Worm (Caenorhabditis elegans) whole organism, L4 larva: Measurements from ENCODE around the gene pmk-3.

Experiments used
- F26F4.8 ChIP-seq: fragments of 200-800 bp; sonication (Bioruptor generic); conservative IDR thresholded peaks from 2 replicates; pipeline ENCODE4 v1.3.6; 2022; ENCODE audit warnings: missing genetic modification characterization, missing compliant biosample characterization
- F37D6.2 ChIP-seq: sonication (generic microtip); optimal IDR thresholded peaks from 2 replicates; lab custom pipeline; 2016; ENCODE audit warnings: mild to moderate bottlenecking, missing genetic modification characterization, missing compliant biosample characterization
- F44E2.7 ChIP-seq: fragments of 200-800 bp; sonication (Bioruptor generic); IDR thresholded peaks from 2 replicates; pipeline ENCODE4 v2.1.2; 2022; ENCODE audit warnings: missing genetic modification characterization, missing compliant biosample characterization
- F49E8.2 ChIP-seq: sonication (generic microtip); optimal IDR thresholded peaks from 2 replicates; lab custom pipeline; 2016; ENCODE audit warnings: missing compliant biosample characterization, mild to moderate bottlenecking, missing genetic modification characterization, borderline replicate concordance
- R02D3.7 ChIP-seq: fragments of 150-350 bp; sonication (generic microtip); optimal IDR thresholded peaks from 3 replicates; lab custom pipeline; 2014; ENCODE audit warnings: missing biosample characterization, missing genetic modification characterization
- T26A8.4 ChIP-seq: fragments of 200-800 bp; sonication (Bioruptor generic); IDR thresholded peaks from 2 replicates; pipeline ENCODE4 v1.3.6; 2022; ENCODE audit warnings: missing genetic modification characterization, missing compliant biosample characterization
- Y48G9A.11 ChIP-seq: fragments of 200-800 bp; sonication (Bioruptor generic); IDR thresholded peaks from 2 replicates; pipeline ENCODE4 v1.3.6; 2022; ENCODE audit warnings: missing genetic modification reagents, missing genetic modification characterization, missing compliant biosample characterization
- Y75B8A.6 ChIP-seq: fragments of 200-800 bp; sonication (Bioruptor generic); IDR thresholded peaks from 2 replicates; pipeline ENCODE4 v1.3.6; 2022; ENCODE audit warnings: missing genetic modification reagents, missing genetic modification characterization, missing compliant biosample characterization
- attf-4 ChIP-seq: sonication (generic microtip); optimal IDR thresholded peaks from 3 replicates; lab custom pipeline; 2017; ENCODE audit warnings: missing biosample characterization, missing genetic modification characterization
- ceh-44 ChIP-seq: fragments of 200-800 bp; sonication (Bioruptor generic); IDR thresholded peaks from 2 replicates; pipeline ENCODE4 v1.3.6; 2022; ENCODE audit warnings: missing genetic modification reagents, missing genetic modification characterization, missing compliant biosample characterization
- ceh-82 ChIP-seq: sonication (generic microtip); optimal IDR thresholded peaks from 2 replicates; lab custom pipeline; 2017; ENCODE audit warnings: missing biosample characterization, missing genetic modification characterization
- daf-12 ChIP-seq: fragments of 150-350 bp; optimal IDR thresholded peaks from 2 replicates; lab custom pipeline; 2014; ENCODE audit warnings: missing biosample characterization, missing genetic modification reagents, missing genetic modification characterization
- daf-19 ChIP-seq: fragments of 200-800 bp; sonication (Bioruptor generic); conservative IDR thresholded peaks from 2 replicates; pipeline ENCODE4 v1.3.6; 2022; ENCODE audit warnings: missing genetic modification characterization, missing compliant biosample characterization
- dpl-1 ChIP-seq: fragments of 150-350 bp; optimal IDR thresholded peaks from 2 replicates; lab custom pipeline; 2014; ENCODE audit warnings: missing biosample characterization, missing genetic modification reagents, missing genetic modification characterization
- dve-1 ChIP-seq: sonication (generic microtip); optimal IDR thresholded peaks from 2 replicates; lab custom pipeline; 2017; ENCODE audit warnings: antibody characterized with exemption, mild to moderate bottlenecking, missing genetic modification characterization, missing compliant biosample characterization; ENCODE audit not compliant: insufficient read depth
- hlh-11 ChIP-seq: fragments of 200-800 bp; sonication (Bioruptor generic); optimal IDR thresholded peaks from 2 replicates; lab custom pipeline; 2018; ENCODE audit warnings: mild to moderate bottlenecking, missing genetic modification characterization, missing compliant biosample characterization
- hmg-1.1 ChIP-seq: fragments of 200-800 bp; sonication (Bioruptor generic); IDR thresholded peaks from 2 replicates; pipeline ENCODE4 v1.3.6; 2022; ENCODE audit warnings: missing genetic modification reagents, missing genetic modification characterization, missing compliant biosample characterization
- jun-1 ChIP-seq: fragments of 150-350 bp; optimal IDR thresholded peaks from 2 replicates; lab custom pipeline; 2014; ENCODE audit warnings: missing biosample characterization, missing genetic modification reagents, missing genetic modification characterization
- lin-29 ChIP-seq: fragments of 200-800 bp; sonication (Bioruptor generic); IDR thresholded peaks from 2 replicates; pipeline ENCODE4 v1.3.6; 2022; ENCODE audit warnings: missing genetic modification reagents, missing genetic modification characterization, missing compliant biosample characterization
- lin-38 ChIP-seq: fragments of 200-800 bp; sonication (Bioruptor generic); IDR thresholded peaks from 2 replicates; pipeline ENCODE4 v1.3.6; 2022; ENCODE audit warnings: missing genetic modification reagents, missing genetic modification characterization, missing compliant biosample characterization
- lir-3 ChIP-seq: sonication (generic microtip); optimal IDR thresholded peaks from 2 replicates; lab custom pipeline; 2016; ENCODE audit warnings: mild to moderate bottlenecking, missing genetic modification characterization, missing compliant biosample characterization
- madf-5 ChIP-seq, 2 experiments: fragments of 200-800 bp; sonication (Bioruptor generic); IDR thresholded peaks; 2 replicates each; pipeline ENCODE4 v1.3.6; 2022; ENCODE audit warnings: missing compliant biosample characterization in 2 of 2, missing genetic modification characterization in 2 of 2
- madf-9 ChIP-seq: fragments of 200-800 bp; sonication (Bioruptor generic); conservative IDR thresholded peaks from 2 replicates; pipeline ENCODE4 v1.3.6; 2022; ENCODE audit warnings: missing genetic modification reagents, missing genetic modification characterization, missing compliant biosample characterization
- mdl-1 ChIP-seq, 2 experiments: fragments of 150-350 bp in 1 of 2; sonication (generic microtip) in 1 of 2; optimal IDR thresholded peaks; 2 replicates each; lab custom pipeline; 2014 to 2017; ENCODE audit warnings: missing biosample characterization in 2 of 2, missing genetic modification characterization in 2 of 2
- mdt-29 ChIP-seq: fragments of 200-800 bp; sonication (Bioruptor generic); IDR thresholded peaks from 2 replicates; pipeline ENCODE4 v1.3.6; 2022; ENCODE audit warnings: missing genetic modification reagents, missing genetic modification characterization, missing compliant biosample characterization
- mep-1 ChIP-seq: fragments of 150-350 bp; sonication (generic microtip); optimal IDR thresholded peaks from 3 replicates; lab custom pipeline; 2014; ENCODE audit warnings: missing biosample characterization, missing genetic modification characterization
- mxl-2 ChIP-seq: fragments of 200-800 bp; sonication (Bioruptor generic); conservative IDR thresholded peaks from 2 replicates; pipeline ENCODE4 v1.3.6; 2022; ENCODE audit warnings: missing genetic modification reagents, missing genetic modification characterization, missing compliant biosample characterization
- nhr-102 ChIP-seq: sonication (generic microtip); optimal IDR thresholded peaks from 2 replicates; lab custom pipeline; 2016; ENCODE audit warnings: mild to moderate bottlenecking, missing genetic modification characterization, moderate library complexity, missing compliant biosample characterization
- nhr-237 ChIP-seq: sonication (generic microtip); optimal IDR thresholded peaks from 2 replicates; lab custom pipeline; 2017; ENCODE audit warnings: missing biosample characterization, missing genetic modification characterization
- nhr-25 ChIP-seq: sonication (generic microtip); optimal IDR thresholded peaks from 2 replicates; lab custom pipeline; 2017; ENCODE audit warnings: missing genetic modification characterization, mild to moderate bottlenecking, missing compliant biosample characterization, antibody characterized with exemption, moderate library complexity, borderline replicate concordance; ENCODE audit not compliant: insufficient read depth
- nhr-28 ChIP-seq: fragments of 150-350 bp; optimal IDR thresholded peaks from 2 replicates; lab custom pipeline; 2014; ENCODE audit warnings: missing biosample characterization, missing genetic modification characterization
- nhr-41 ChIP-seq: fragments of 200-800 bp; sonication (Bioruptor generic); IDR thresholded peaks from 2 replicates; pipeline ENCODE4 v1.3.6; 2022; ENCODE audit warnings: missing genetic modification reagents, missing genetic modification characterization, missing compliant biosample characterization
- nhr-48 ChIP-seq: sonication (generic microtip); optimal IDR thresholded peaks from 2 replicates; lab custom pipeline; 2016; ENCODE audit warnings: mild to moderate bottlenecking, missing genetic modification characterization, missing compliant biosample characterization
- nhr-6 ChIP-seq: fragments of 150-350 bp; optimal IDR thresholded peaks from 2 replicates; lab custom pipeline; 2014; ENCODE audit warnings: missing biosample characterization, missing genetic modification characterization
- nhr-76 ChIP-seq: fragments of 150-350 bp; optimal IDR thresholded peaks from 2 replicates; lab custom pipeline; 2014; ENCODE audit warnings: missing biosample characterization, missing genetic modification characterization
- nhr-77 ChIP-seq: fragments of 150-350 bp; optimal IDR thresholded peaks from 2 replicates; lab custom pipeline; 2014; ENCODE audit warnings: missing biosample characterization, missing genetic modification characterization
- pha-4 ChIP-seq, 2 experiments: fragments of 150-350 bp in 1 of 2; fragments of 200-800 bp in 1 of 2; sonication (Bioruptor generic) in 1 of 2; IDR thresholded peaks in 1 of 2; optimal IDR thresholded peaks in 1 of 2; 2 replicates each; pipeline versions ENCODE4 v1.3.6 to Lab custom; 2014 to 2022; ENCODE audit warnings: missing genetic modification characterization in 2 of 2, missing genetic modification reagents in 2 of 2, missing biosample characterization in 1 of 2, missing compliant biosample characterization in 1 of 2
- pqm-1 ChIP-seq: sonication (generic microtip); optimal IDR thresholded peaks from 2 replicates; lab custom pipeline; 2017; ENCODE audit warnings: missing biosample characterization, missing genetic modification characterization
- saeg-2 ChIP-seq: fragments of 200-800 bp; sonication (Bioruptor generic); IDR thresholded peaks from 2 replicates; pipeline ENCODE4 v1.3.6; 2022; ENCODE audit warnings: missing genetic modification reagents, missing genetic modification characterization, missing compliant biosample characterization
- sdz-12 ChIP-seq: fragments of 200-800 bp; sonication (Bioruptor generic); optimal IDR thresholded peaks from 2 replicates; lab custom pipeline; 2018; ENCODE audit warnings: mild to moderate bottlenecking, missing genetic modification characterization, missing compliant biosample characterization
- snpc-1.2 ChIP-seq: fragments of 200-800 bp; sonication (Bioruptor generic); IDR thresholded peaks from 2 replicates; pipeline ENCODE4 v1.3.6; 2022; ENCODE audit warnings: missing genetic modification reagents, missing genetic modification characterization, missing compliant biosample characterization
- tra-1 ChIP-seq: fragments of 200-800 bp; sonication (Bioruptor generic); IDR thresholded peaks from 2 replicates; pipeline ENCODE4 v1.3.6; 2022; ENCODE audit warnings: missing genetic modification reagents, missing genetic modification characterization, missing compliant biosample characterization
- unc-130 ChIP-seq: sonication (generic microtip); optimal IDR thresholded peaks from 2 replicates; lab custom pipeline; 2016; ENCODE audit warnings: missing genetic modification reagents, missing genetic modification characterization, missing compliant biosample characterization
- unc-62 ChIP-seq, 3 experiments: fragments of 150-350 bp in 1 of 3; sonication (generic microtip); optimal IDR thresholded peaks in 2 of 3; peaks in 1 of 3; 1 replicate in 1 of 3; 2 replicates in 2 of 3; lab custom pipeline; 2014 to 2017; ENCODE audit warnings: missing biosample characterization in 3 of 3, missing genetic modification characterization in 3 of 3, missing genetic modification reagents in 3 of 3, missing genotype in 1 of 3
- vab-7 ChIP-seq: fragments of 200-800 bp; sonication (Bioruptor generic); IDR thresholded peaks from 2 replicates; pipeline ENCODE4 v1.3.6; 2022; ENCODE audit warnings: missing genetic modification reagents, missing genetic modification characterization, missing compliant biosample characterization
- zfp-2 ChIP-seq: sonication (generic microtip); optimal IDR thresholded peaks from 2 replicates; lab custom pipeline; 2016; ENCODE audit warnings: mild to moderate bottlenecking, missing genetic modification characterization, missing compliant biosample characterization

Gene pmk-3

ce11 chrIV:8168660-8169059 is 29.6 kb downstream of the pmk-3 start, which contains the start of gene clec-52:
Gene clec-52 (minus strand): TSS chrIV:8168760.
- peak; percentile 2 for TF ChIP-seq nhr-28
- TF ChIP-seq dve-1 (tag; lab: Kevin White, UChicago), result peak; percentile 9
- no peak for TF ChIP-seq vab-7 (GFP tag; lab: Robert Waterston, UW)
- peak; percentile 33 for TF ChIP-seq pqm-1 (tag; lab: Kevin White, UChicago)
- no peak for TF ChIP-seq nhr-6

DNA sequence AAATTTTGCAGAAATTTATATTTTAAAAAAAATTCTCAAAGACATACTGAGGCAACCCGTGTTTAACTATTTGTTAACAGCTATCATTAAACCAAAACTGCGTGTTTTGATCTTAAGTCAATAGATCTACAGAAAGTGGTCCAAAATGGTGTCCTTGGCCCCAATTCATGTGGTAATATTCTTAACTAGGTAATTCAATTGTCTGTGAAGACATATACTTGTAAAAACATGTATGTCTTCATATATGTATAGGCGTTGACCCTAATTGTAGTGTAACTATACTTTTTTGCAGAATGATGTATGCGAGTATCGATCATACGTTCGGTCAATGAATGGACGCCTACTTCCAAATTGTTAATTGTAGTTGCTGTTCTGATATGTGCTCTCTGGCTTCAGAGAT is 30.7 kb downstream of the pmk-3 start, which contains the start of gene C07G1.15:
Gene C07G1.15, plus strand, starts transcription at position 301 of the 400 bp plus-strand sequence.
- TF ChIP-seq jun-1 (tag; lab: Kevin White, UChicago), result no peak
- TF ChIP-seq mep-1 (tag; lab: Kevin White, UChicago), result no peak
- TF ChIP-seq attf-4 (tag; lab: Kevin White, UChicago), result no peak
- TF ChIP-seq nhr-77, result no peak
- no peak for TF ChIP-seq lir-3 (tag; lab: Kevin White, UChicago)
- no peak for TF ChIP-seq saeg-2 (GFP tag; lab: Robert Waterston, UW)
- no peak for TF ChIP-seq mxl-2 (GFP tag; lab: Robert Waterston, UW)
- no peak for TF ChIP-seq lin-38 (GFP tag; lab: Robert Waterston, UW)
- no peak for TF ChIP-seq daf-12 (tag; lab: Kevin White, UChicago)
- no peak for TF ChIP-seq unc-130 (GFP tag; lab: Kevin White, UChicago)
- no peak for TF ChIP-seq dpl-1
- TF ChIP-seq ceh-82 (tag; lab: Kevin White, UChicago), result no peak

- TF ChIP-seq snpc-1.2 (GFP tag; lab: Robert Waterston, UW) (no peak), mdl-1 (tag; optimal IDR thresholded peaks at IDR 0.05; lab: Kevin White, UChicago) (peak in 1 of 2 experiments; percentile 48), pha-4 (GFP tag; IDR thresholded peaks at IDR 0.05; lab: Robert Waterston, UW) (no peak), pha-4 (tag; optimal IDR thresholded peaks at IDR 0.05; lab: Kevin White, UChicago) (no peak), nhr-25 (tag; lab: Kevin White, UChicago) (peak; percentile 5), mep-1 (tag; lab: Kevin White, UChicago) (no peak), madf-9 (GFP tag; lab: Robert Waterston, UW) (no peak), nhr-77 (no peak), hlh-11 (tag; lab: Kevin White, UChicago) (peak; percentile 38), nhr-102 (no peak), dve-1 (tag; lab: Kevin White, UChicago) (peak; percentile 32), T26A8.4 (no peak), mdt-29 (GFP tag; lab: Robert Waterston, UW) (no peak), tra-1 (GFP tag; lab: Robert Waterston, UW) (no peak), Y75B8A.6 (no peak), F26F4.8 (GFP tag; lab: Robert Waterston, UW) (no peak), nhr-76 (no peak), daf-12 (tag; lab: Kevin White, UChicago) (no peak), nhr-41 (GFP tag; lab: Robert Waterston, UW) (no peak), F44E2.7 (GFP tag; lab: Robert Waterston, UW) (no peak), nhr-48 (no peak), nhr-28 (peak; percentile 77), nhr-237 (tag; lab: Kevin White, UChicago) (no peak), jun-1 (tag; lab: Kevin White, UChicago) (no peak), daf-19 (GFP tag; lab: Robert Waterston, UW) (no peak), Y48G9A.11 (GFP tag; lab: Robert Waterston, UW) (no peak), ceh-44 (GFP tag; lab: Robert Waterston, UW) (no peak), F49E8.2 (tag; lab: Kevin White, UChicago) (no peak), madf-5 (GFP tag; IDR thresholded peaks at IDR 0.05; lab: Robert Waterston, UW) (no peak), hmg-1.1 (GFP tag; lab: Robert Waterston, UW) (0 out of 2 replicates have a peak, but pooled peaks have one; percentile 7), R02D3.7 (no peak), sdz-12 (GFP tag; lab: Kevin White, UChicago) (no peak), zfp-2 (tag; lab: Kevin White, UChicago) (no peak), F37D6.2 (tag; lab: Kevin White, UChicago) (no peak), unc-62 (GFP tag; optimal IDR thresholded peaks at IDR 0.05 in 1 of 2; lab: Kevin White, UChicago) (no peak), unc-62 (tag; optimal IDR thresholded peaks at IDR 0.05; lab: Kevin White, UChicago) (no peak), lin-29 (GFP tag; lab: Robert Waterston, UW) (no peak), unc-130 (GFP tag; lab: Kevin White, UChicago) (no peak)
These were observed 31.2 kb downstream of the pmk-3 start for ce11 chrIV:8170264-8170663.
